Worm (Caenorhabditis elegans) whole organism, L4 larva: ENCODE results near the gene C07A9.12.

Source experiments
- D1046.2 ChIP-seq: fragments of 200-800 bp; sonication (Bioruptor generic); IDR thresholded peaks from 2 replicates; pipeline ENCODE4 v1.3.6; 2022; ENCODE audit warnings: missing genetic modification characterization, missing compliant biosample characterization
- F10B5.3 ChIP-seq: sonication (generic microtip); optimal IDR thresholded peaks from 2 replicates; lab custom pipeline; 2016; ENCODE audit warnings: mild to moderate bottlenecking, missing genetic modification characterization, missing compliant biosample characterization
- F26F4.8 ChIP-seq: fragments of 200-800 bp; sonication (Bioruptor generic); conservative IDR thresholded peaks from 2 replicates; pipeline ENCODE4 v1.3.6; 2022; ENCODE audit warnings: missing genetic modification characterization, missing compliant biosample characterization
- F37D6.2 ChIP-seq: sonication (generic microtip); optimal IDR thresholded peaks from 2 replicates; lab custom pipeline; 2016; ENCODE audit warnings: mild to moderate bottlenecking, missing genetic modification characterization, missing compliant biosample characterization
- F49E8.2 ChIP-seq: sonication (generic microtip); optimal IDR thresholded peaks from 2 replicates; lab custom pipeline; 2016; ENCODE audit warnings: missing compliant biosample characterization, mild to moderate bottlenecking, missing genetic modification characterization, borderline replicate concordance
- T26A8.4 ChIP-seq: fragments of 200-800 bp; sonication (Bioruptor generic); IDR thresholded peaks from 2 replicates; pipeline ENCODE4 v1.3.6; 2022; ENCODE audit warnings: missing genetic modification characterization, missing compliant biosample characterization
- Y105C5A.15 ChIP-seq: fragments of 200-800 bp; sonication (Bioruptor generic); IDR thresholded peaks from 2 replicates; pipeline ENCODE4 v1.3.6; 2022; ENCODE audit warnings: missing genetic modification characterization, missing compliant biosample characterization
- Y48G9A.11 ChIP-seq: fragments of 200-800 bp; sonication (Bioruptor generic); IDR thresholded peaks from 2 replicates; pipeline ENCODE4 v1.3.6; 2022; ENCODE audit warnings: missing genetic modification reagents, missing genetic modification characterization, missing compliant biosample characterization
- Y5F2A.4 ChIP-seq: fragments of 200-800 bp; sonication (Bioruptor generic); optimal IDR thresholded peaks from 2 replicates; lab custom pipeline; 2018; ENCODE audit warnings: mild to moderate bottlenecking, missing genetic modification characterization, missing compliant biosample characterization
- ZK546.5 ChIP-seq, 2 experiments: sonication (generic microtip); optimal IDR thresholded peaks; 2 replicates each; lab custom pipeline; 2017; ENCODE audit warnings: missing biosample characterization in 2 of 2, missing genetic modification characterization in 2 of 2
- aha-1 ChIP-seq: fragments of 150-350 bp; peaks from one replicate; lab custom pipeline; 2014; ENCODE audit warnings: missing biosample characterization, missing genetic modification characterization
- aly-2 ChIP-seq: sonication (generic microtip); optimal IDR thresholded peaks from 2 replicates; lab custom pipeline; 2018; ENCODE audit warnings: missing biosample characterization, missing genetic modification characterization
- attf-4 ChIP-seq: sonication (generic microtip); optimal IDR thresholded peaks from 3 replicates; lab custom pipeline; 2017; ENCODE audit warnings: missing biosample characterization, missing genetic modification characterization
- ceh-20 ChIP-seq: fragments of 200-800 bp; sonication (Bioruptor generic); IDR thresholded peaks from 2 replicates; pipeline ENCODE4 v1.3.6; 2022; ENCODE audit warnings: missing genetic modification reagents, missing genetic modification characterization, missing compliant biosample characterization
- ceh-44 ChIP-seq: fragments of 200-800 bp; sonication (Bioruptor generic); IDR thresholded peaks from 2 replicates; pipeline ENCODE4 v1.3.6; 2022; ENCODE audit warnings: missing genetic modification reagents, missing genetic modification characterization, missing compliant biosample characterization
- ceh-62 ChIP-seq: sonication (generic microtip); optimal IDR thresholded peaks from 2 replicates; lab custom pipeline; 2017; ENCODE audit warnings: missing biosample characterization, missing genetic modification characterization
- ceh-82 ChIP-seq: sonication (generic microtip); optimal IDR thresholded peaks from 2 replicates; lab custom pipeline; 2017; ENCODE audit warnings: missing biosample characterization, missing genetic modification characterization
- ces-1 ChIP-seq: fragments of 150-350 bp; sonication (generic microtip); optimal IDR thresholded peaks from 4 replicates; lab custom pipeline; 2014; ENCODE audit warnings: missing biosample characterization, missing genetic modification reagents, missing genetic modification characterization
- dmd-9 ChIP-seq: fragments of 200-800 bp; sonication (Bioruptor generic); IDR thresholded peaks from 2 replicates; pipeline ENCODE4 v1.3.6; 2022; ENCODE audit warnings: missing genetic modification reagents, missing genetic modification characterization, missing compliant biosample characterization
- dpl-1 ChIP-seq: fragments of 150-350 bp; optimal IDR thresholded peaks from 2 replicates; lab custom pipeline; 2014; ENCODE audit warnings: missing biosample characterization, missing genetic modification reagents, missing genetic modification characterization
- duxl-1 ChIP-seq: sonication (generic microtip); optimal IDR thresholded peaks from 2 replicates; lab custom pipeline; 2016; ENCODE audit warnings: mild to moderate bottlenecking, missing genetic modification characterization, moderate library complexity, missing compliant biosample characterization; ENCODE audit not compliant: poor library complexity
- dve-1 ChIP-seq: sonication (generic microtip); optimal IDR thresholded peaks from 2 replicates; lab custom pipeline; 2017; ENCODE audit warnings: antibody characterized with exemption, mild to moderate bottlenecking, missing genetic modification characterization, missing compliant biosample characterization; ENCODE audit not compliant: insufficient read depth
- egl-27 ChIP-seq: sonication (generic microtip); optimal IDR thresholded peaks from 3 replicates; lab custom pipeline; 2017; ENCODE audit warnings: missing biosample characterization, missing genetic modification reagents, missing genetic modification characterization
- egl-43 ChIP-seq: fragments of 200-800 bp; sonication (Bioruptor generic); IDR thresholded peaks from 2 replicates; pipeline ENCODE4 v1.3.6; 2022; ENCODE audit warnings: missing genetic modification reagents, missing genetic modification characterization, missing compliant biosample characterization
- fkh-10 ChIP-seq: fragments of 150-350 bp; optimal IDR thresholded peaks from 2 replicates; lab custom pipeline; 2014; ENCODE audit warnings: missing biosample characterization, missing genetic modification reagents, missing genetic modification characterization
- fos-1 ChIP-seq: fragments of 150-350 bp; optimal IDR thresholded peaks from 2 replicates; lab custom pipeline; 2014; ENCODE audit warnings: missing biosample characterization, missing genetic modification characterization
- hif-1 ChIP-seq, 2 experiments: sonication (generic microtip); optimal IDR thresholded peaks; 2 replicates each; lab custom pipeline; 2016 to 2017; ENCODE audit warnings: missing compliant biosample characterization in 2 of 2, missing genetic modification characterization in 2 of 2, missing genetic modification reagents in 2 of 2, missing genotype in 2 of 2, mild to moderate bottlenecking in 1 of 2
- hlh-11 ChIP-seq: fragments of 200-800 bp; sonication (Bioruptor generic); optimal IDR thresholded peaks from 2 replicates; lab custom pipeline; 2018; ENCODE audit warnings: mild to moderate bottlenecking, missing genetic modification characterization, missing compliant biosample characterization
- jun-1 ChIP-seq: fragments of 150-350 bp; optimal IDR thresholded peaks from 2 replicates; lab custom pipeline; 2014; ENCODE audit warnings: missing biosample characterization, missing genetic modification reagents, missing genetic modification characterization
- lim-7 ChIP-seq: fragments of 200-800 bp; sonication (Bioruptor generic); IDR thresholded peaks from 2 replicates; pipeline ENCODE4 v1.3.6; 2022; ENCODE audit warnings: missing genetic modification characterization, missing compliant biosample characterization
- lin-1 ChIP-seq: fragments of 200-800 bp; sonication (Bioruptor generic); IDR thresholded peaks from 2 replicates; pipeline ENCODE4 v1.3.6; 2022; ENCODE audit warnings: missing genetic modification reagents, missing genetic modification characterization, missing compliant biosample characterization
- lin-13 ChIP-seq: fragments of 150-350 bp; optimal IDR thresholded peaks from 2 replicates; lab custom pipeline; 2014; ENCODE audit warnings: missing biosample characterization, missing genetic modification reagents, missing genetic modification characterization
- lin-38 ChIP-seq: fragments of 200-800 bp; sonication (Bioruptor generic); IDR thresholded peaks from 2 replicates; pipeline ENCODE4 v1.3.6; 2022; ENCODE audit warnings: missing genetic modification reagents, missing genetic modification characterization, missing compliant biosample characterization
- lir-3 ChIP-seq: sonication (generic microtip); optimal IDR thresholded peaks from 2 replicates; lab custom pipeline; 2016; ENCODE audit warnings: mild to moderate bottlenecking, missing genetic modification characterization, missing compliant biosample characterization
- madf-5 ChIP-seq, 2 experiments: fragments of 200-800 bp; sonication (Bioruptor generic); IDR thresholded peaks; 2 replicates each; pipeline ENCODE4 v1.3.6; 2022; ENCODE audit warnings: missing compliant biosample characterization in 2 of 2, missing genetic modification characterization in 2 of 2
- madf-9 ChIP-seq: fragments of 200-800 bp; sonication (Bioruptor generic); conservative IDR thresholded peaks from 2 replicates; pipeline ENCODE4 v1.3.6; 2022; ENCODE audit warnings: missing genetic modification reagents, missing genetic modification characterization, missing compliant biosample characterization
- mdl-1 ChIP-seq, 2 experiments: fragments of 150-350 bp in 1 of 2; sonication (generic microtip) in 1 of 2; optimal IDR thresholded peaks; 2 replicates each; lab custom pipeline; 2014 to 2017; ENCODE audit warnings: missing biosample characterization in 2 of 2, missing genetic modification characterization in 2 of 2
- mep-1 ChIP-seq: fragments of 150-350 bp; sonication (generic microtip); optimal IDR thresholded peaks from 3 replicates; lab custom pipeline; 2014; ENCODE audit warnings: missing biosample characterization, missing genetic modification characterization
- mxl-2 ChIP-seq: fragments of 200-800 bp; sonication (Bioruptor generic); conservative IDR thresholded peaks from 2 replicates; pipeline ENCODE4 v1.3.6; 2022; ENCODE audit warnings: missing genetic modification reagents, missing genetic modification characterization, missing compliant biosample characterization
- nhr-10 ChIP-seq: fragments of 150-350 bp; optimal IDR thresholded peaks from 2 replicates; lab custom pipeline; 2014; ENCODE audit warnings: missing biosample characterization, missing genetic modification characterization
- nhr-111 ChIP-seq: fragments of 200-800 bp; sonication (Bioruptor generic); optimal IDR thresholded peaks from 2 replicates; lab custom pipeline; 2018; ENCODE audit warnings: mild to moderate bottlenecking, missing genetic modification characterization, missing compliant biosample characterization
- nhr-28 ChIP-seq: fragments of 150-350 bp; optimal IDR thresholded peaks from 2 replicates; lab custom pipeline; 2014; ENCODE audit warnings: missing biosample characterization, missing genetic modification characterization
- nhr-41 ChIP-seq: fragments of 200-800 bp; sonication (Bioruptor generic); IDR thresholded peaks from 2 replicates; pipeline ENCODE4 v1.3.6; 2022; ENCODE audit warnings: missing genetic modification reagents, missing genetic modification characterization, missing compliant biosample characterization
- nhr-6 ChIP-seq: fragments of 150-350 bp; optimal IDR thresholded peaks from 2 replicates; lab custom pipeline; 2014; ENCODE audit warnings: missing biosample characterization, missing genetic modification characterization
- php-3 ChIP-seq: fragments of 200-800 bp; sonication (Bioruptor generic); IDR thresholded peaks from 2 replicates; pipeline ENCODE4 v1.3.6; 2022; ENCODE audit warnings: missing genetic modification reagents, missing genetic modification characterization, missing compliant biosample characterization
- pqm-1 ChIP-seq: sonication (generic microtip); optimal IDR thresholded peaks from 2 replicates; lab custom pipeline; 2017; ENCODE audit warnings: missing biosample characterization, missing genetic modification characterization
- rbr-2 ChIP-seq: sonication (generic microtip); optimal IDR thresholded peaks from 2 replicates; lab custom pipeline; 2016; ENCODE audit warnings: missing genotype, missing genetic modification characterization, missing compliant biosample characterization
- sdz-12 ChIP-seq: fragments of 200-800 bp; sonication (Bioruptor generic); optimal IDR thresholded peaks from 2 replicates; lab custom pipeline; 2018; ENCODE audit warnings: mild to moderate bottlenecking, missing genetic modification characterization, missing compliant biosample characterization
- snpc-1.2 ChIP-seq: fragments of 200-800 bp; sonication (Bioruptor generic); IDR thresholded peaks from 2 replicates; pipeline ENCODE4 v1.3.6; 2022; ENCODE audit warnings: missing genetic modification reagents, missing genetic modification characterization, missing compliant biosample characterization
- snpc-4 ChIP-seq: fragments of 150-350 bp; optimal IDR thresholded peaks from 2 replicates; lab custom pipeline; 2014; ENCODE audit warnings: missing biosample characterization, missing genetic modification characterization
- tra-1 ChIP-seq: fragments of 200-800 bp; sonication (Bioruptor generic); IDR thresholded peaks from 2 replicates; pipeline ENCODE4 v1.3.6; 2022; ENCODE audit warnings: missing genetic modification reagents, missing genetic modification characterization, missing compliant biosample characterization
- zag-1 ChIP-seq: fragments of 150-350 bp; optimal IDR thresholded peaks from 2 replicates; lab custom pipeline; 2014; ENCODE audit warnings: missing biosample characterization, missing genetic modification characterization
- zfp-2 ChIP-seq: sonication (generic microtip); optimal IDR thresholded peaks from 2 replicates; lab custom pipeline; 2016; ENCODE audit warnings: mild to moderate bottlenecking, missing genetic modification characterization, missing compliant biosample characterization

C07A9.12 gene

ce11 chrIII:9751074-9751473 lies 23.7 kb upstream of the C07A9.12 start, which contains the start of gene T05G5.5 (continued):
- TF ChIP-seq aha-1 (tag; lab: Kevin White, UChicago), result no peak
- no peak for TF ChIP-seq ceh-62
- no peak for TF ChIP-seq nhr-6 (tag; lab: Kevin White, UChicago)
- no peak for TF ChIP-seq ceh-20 (GFP tag; lab: Robert Waterston, UW)
- no peak for TF ChIP-seq aly-2 (tag; lab: Kevin White, UChicago)
- TF ChIP-seq F10B5.3 (tag; lab: Kevin White, UChicago), result no peak
- TF ChIP-seq lir-3, result no peak
- TF ChIP-seq egl-43 (GFP tag; lab: Robert Waterston, UW), result no peak
- TF ChIP-seq hif-1 (tag; optimal IDR thresholded peaks at IDR 0.05; lab: Kevin White, UChicago), result no peak
- TF ChIP-seq D1046.2 (GFP tag; lab: Robert Waterston, UW), result no peak
- no peak for TF ChIP-seq lim-7 (GFP tag; lab: Robert Waterston, UW)
- TF ChIP-seq duxl-1, result peak; percentile 12
- no peak for TF ChIP-seq fkh-10 (GFP tag; lab: Kevin White, UChicago)
- no peak for TF ChIP-seq mxl-2 (GFP tag; lab: Robert Waterston, UW)
- no peak for TF ChIP-seq Y5F2A.4 (GFP tag; lab: Kevin White, UChicago)
- no peak for TF ChIP-seq zag-1 (tag; lab: Kevin White, UChicago)
- TF ChIP-seq snpc-1.2 (GFP tag; lab: Robert Waterston, UW), result no peak
- TF ChIP-seq hlh-11 (tag; lab: Kevin White, UChicago), result peak; percentile 8
- no peak for TF ChIP-seq ces-1 (GFP tag; lab: Kevin White, UChicago)
- no peak for TF ChIP-seq fos-1 (tag; lab: Kevin White, UChicago)
- TF ChIP-seq Y105C5A.15, result no peak
- no peak for TF ChIP-seq snpc-4
- no peak for TF ChIP-seq ZK546.5 (tag; optimal IDR thresholded peaks at IDR 0.05; lab: Kevin White, UChicago)
- no peak for TF ChIP-seq pqm-1 (tag; lab: Kevin White, UChicago)
- no peak for TF ChIP-seq nhr-10 (tag; lab: Kevin White, UChicago)
- no peak for TF ChIP-seq dpl-1
- peak; percentile 44 for TF ChIP-seq lin-38 (GFP tag; lab: Robert Waterston, UW)
- no peak for TF ChIP-seq lin-1 (GFP tag; lab: Robert Waterston, UW)
- no peak for TF ChIP-seq mdl-1 (tag; optimal IDR thresholded peaks at IDR 0.05; lab: Kevin White, UChicago)
- TF ChIP-seq sdz-12 (GFP tag; lab: Kevin White, UChicago), result no peak
- no peak for TF ChIP-seq lin-13
- 0 out of 2 replicates have a peak, but pooled peaks have one; percentile 6 for TF ChIP-seq dmd-9
- TF ChIP-seq egl-27 (tag; lab: Kevin White, UChicago), result no peak
- TF ChIP-seq F49E8.2 (tag; lab: Kevin White, UChicago), result no peak
- no peak for TF ChIP-seq jun-1 (tag; lab: Kevin White, UChicago)
- no peak for TF ChIP-seq F37D6.2
- peak; percentile 26 for TF ChIP-seq nhr-28 (tag; lab: Kevin White, UChicago)
- TF ChIP-seq zfp-2 (tag; lab: Kevin White, UChicago), result no peak
- no peak for TF ChIP-seq rbr-2 (tag; lab: Kevin White, UChicago)
- no peak for TF ChIP-seq madf-9 (GFP tag; lab: Robert Waterston, UW)
- no peak for TF ChIP-seq nhr-41 (GFP tag; lab: Robert Waterston, UW)
- TF ChIP-seq dve-1 (tag; lab: Kevin White, UChicago), result peak; percentile 50
- no peak for TF ChIP-seq madf-5 (GFP tag; IDR thresholded peaks at IDR 0.05; lab: Robert Waterston, UW)
- no peak for TF ChIP-seq F26F4.8 (GFP tag; lab: Robert Waterston, UW)
- TF ChIP-seq mep-1, result no peak
- TF ChIP-seq tra-1 (GFP tag; lab: Robert Waterston, UW), result no peak
- no peak for TF ChIP-seq ceh-44 (GFP tag; lab: Robert Waterston, UW)
- TF ChIP-seq nhr-111 (GFP tag; lab: Kevin White, UChicago), result no peak
- TF ChIP-seq T26A8.4 (GFP tag; lab: Robert Waterston, UW), result peak; percentile 70
- TF ChIP-seq attf-4 (tag; lab: Kevin White, UChicago), result no peak
- no peak for TF ChIP-seq php-3
- TF ChIP-seq ceh-82 (tag; lab: Kevin White, UChicago), result no peak
- no peak for TF ChIP-seq Y48G9A.11 (GFP tag; lab: Robert Waterston, UW)
